Worm (Caenorhabditis elegans) whole organism, L1 larva: ENCODE results near the gene T20D4.11.
"Not testable (repeated sequence)": the region's sequence is repeated elsewhere in the genome, so short reads cannot be mapped to it uniquely, and the experiment has no call there.

ENCODE experiments used
- ama-1 ChIP-seq: fragments of 150-350 bp; optimal IDR thresholded peaks from 2 replicates; lab custom pipeline; 2014
- dpl-1 ChIP-seq, 3 experiments: fragments of 150-350 bp in 2 of 3; sonication (generic microtip) in 1 of 3; optimal IDR thresholded peaks; 2 replicates each; lab custom pipeline; 2014 to 2017; ENCODE audit warnings: missing biosample characterization in 3 of 3, missing genetic modification characterization in 3 of 3, missing genetic modification reagents in 3 of 3
- lin-13 ChIP-seq: fragments of 150-350 bp; optimal IDR thresholded peaks from 2 replicates; lab custom pipeline; 2014; ENCODE audit warnings: missing biosample characterization, missing genetic modification reagents, missing genetic modification characterization
- nhr-237 ChIP-seq: fragments of 150-350 bp; optimal IDR thresholded peaks from 2 replicates; lab custom pipeline; 2014; ENCODE audit warnings: missing biosample characterization, missing genetic modification characterization
- snpc-4 ChIP-seq: fragments of 150-350 bp; optimal IDR thresholded peaks from 2 replicates; lab custom pipeline; 2014; ENCODE audit warnings: missing biosample characterization, missing genetic modification characterization
- unc-62 ChIP-seq: fragments of 150-350 bp; optimal IDR thresholded peaks from 2 replicates; lab custom pipeline; 2014; ENCODE audit warnings: missing biosample characterization, missing genetic modification reagents, missing genetic modification characterization
- ztf-11 ChIP-seq, 2 experiments: sonication (generic microtip); optimal IDR thresholded peaks; 2 replicates each; lab custom pipeline; 2016 to 2017; ENCODE audit warnings: missing genetic modification characterization in 2 of 2, missing biosample characterization in 1 of 2, missing compliant biosample characterization in 1 of 2

DNA sequence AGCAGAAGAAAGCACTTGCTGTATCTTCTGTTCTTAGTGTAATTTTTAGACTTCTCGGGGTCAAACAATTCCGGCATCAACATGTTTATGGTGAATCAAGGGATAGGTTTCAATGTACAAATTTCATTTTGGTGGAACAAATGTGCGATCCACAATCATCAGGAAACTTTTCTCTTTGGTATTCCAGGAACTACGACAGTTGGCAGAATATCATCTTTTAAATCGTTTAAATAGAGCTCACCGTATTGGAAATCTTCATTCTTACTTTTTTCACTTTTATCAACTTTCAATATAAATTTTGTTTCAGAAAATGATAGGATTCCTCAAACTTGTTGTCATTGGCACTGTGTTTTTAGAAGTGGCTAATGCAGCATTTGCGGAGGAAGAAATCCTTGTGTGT lies 1.7 kb upstream of the T20D4.11 start, which contains the start of gene T20D4.12:
- TF ChIP-seq dpl-1 (GFP tag; optimal IDR thresholded peaks at IDR 0.05; lab: Kevin White, UChicago); lin-13 (GFP tag; lab: Kevin White, UChicago); ztf-11 (tag; optimal IDR thresholded peaks at IDR 0.05; lab: Kevin White, UChicago); unc-62; snpc-4 (tag; lab: Kevin White, UChicago); ama-1 (lab: Kevin White, UChicago); nhr-237: not testable (repeated sequence)
